Fruit fly (Drosophila melanogaster) Kc167 (cell line): ENCODE measurements around the gene CG14710.

Experiments
- Myc ChIP-seq: fragments of >200 bp; optimal IDR thresholded peaks from 2 replicates; lab custom pipeline; 2017; ENCODE audit warnings: missing external identifiers
- Sin3A ChIP-seq: fragments of >200 bp; optimal IDR thresholded peaks from 2 replicates; lab custom pipeline; 2018; ENCODE audit warnings: missing external identifiers
- h ChIP-seq: fragments of >200 bp; optimal IDR thresholded peaks from 3 replicates; lab custom pipeline; 2018; ENCODE audit warnings: missing external identifiers
- insv ChIP-seq: fragments of >200 bp; optimal IDR thresholded peaks from 3 replicates; lab custom pipeline; 2018; ENCODE audit warnings: missing external identifiers
- psq ChIP-seq: fragments of >200 bp; optimal IDR thresholded peaks from 2 replicates; lab custom pipeline; 2017; ENCODE audit warnings: missing external identifiers
- ttk ChIP-seq: sonication (Bioruptor generic); optimal IDR thresholded peaks from 2 replicates; lab custom pipeline; 2017; ENCODE audit warnings: missing external identifiers

CG14710 gene

dm6 chr3R:11628416-11629041 is 8.6 kb downstream of the CG14710 start, which contains the start of gene CG14712:
Gene CG14712 (plus strand): TSS chr3R:11628759.
- TF ChIP-seq insv (no peak), psq (lab: Kevin White, UChicago) (no peak)

dm6 chr3R:11637586-11637985 is 17.7 kb downstream of the CG14710 start:
- TF ChIP-seq Sin3A (lab: Kevin White, UChicago) (no peak), ttk (lab: Kevin White, UChicago) (no peak), h (lab: Kevin White, UChicago) (no peak), insv (no peak), psq (lab: Kevin White, UChicago) (no peak), Myc (lab: Kevin White, UChicago) (no peak)

- TF ChIP-seq insv (no peak), psq (lab: Kevin White, UChicago) (no peak), h (lab: Kevin White, UChicago) (no peak), Myc (lab: Kevin White, UChicago) (no peak), Sin3A (lab: Kevin White, UChicago) (no peak), ttk (lab: Kevin White, UChicago) (no peak)
Observed at dm6 chr3R:11639946-11640588, 20.2 kb downstream of the CG14710 start.

DNA sequence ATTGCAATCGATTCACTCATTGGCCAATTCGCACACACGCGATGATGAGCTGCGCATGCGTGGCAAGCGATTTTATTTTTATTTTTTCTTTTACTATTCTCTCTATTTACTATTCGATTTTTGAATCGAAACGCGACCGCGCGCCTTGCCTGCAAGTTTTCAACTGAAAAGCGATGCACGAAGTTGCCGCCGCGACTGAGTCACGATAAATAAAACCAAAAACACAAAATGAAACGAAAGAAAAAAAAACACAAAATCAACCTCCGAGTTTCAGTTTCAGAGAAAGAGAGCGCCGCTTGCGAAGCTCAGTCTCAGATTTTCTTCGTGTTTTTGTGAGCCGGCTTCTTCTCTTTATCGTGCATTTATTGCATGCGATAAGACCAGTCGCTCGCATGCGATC is 26.9 kb downstream of the CG14710 start:
- no peak for TF ChIP-seq ttk (lab: Kevin White, UChicago)
- no peak for TF ChIP-seq Myc (lab: Kevin White, UChicago)
- no peak for TF ChIP-seq h (lab: Kevin White, UChicago)
- TF ChIP-seq Sin3A (lab: Kevin White, UChicago): no peak
- no peak for TF ChIP-seq insv
- TF ChIP-seq psq (lab: Kevin White, UChicago): no peak

dm6 chr3R:11648356-11649355 is 28.8 kb downstream of the CG14710 start:
- TF ChIP-seq ttk (lab: Kevin White, UChicago) (no peak), Sin3A (lab: Kevin White, UChicago) (no peak), h (lab: Kevin White, UChicago) (no peak), insv (no peak), psq (lab: Kevin White, UChicago) (no peak), Myc (lab: Kevin White, UChicago) (no peak)

- TF ChIP-seq insv (no peak), Myc (lab: Kevin White, UChicago) (no peak), ttk (lab: Kevin White, UChicago) (no peak), h (lab: Kevin White, UChicago) (no peak), Sin3A (lab: Kevin White, UChicago) (no peak), psq (lab: Kevin White, UChicago) (no peak)
Observed at dm6 chr3R:11649449-11649848, 29.6 kb downstream of the CG14710 start.

DNA sequence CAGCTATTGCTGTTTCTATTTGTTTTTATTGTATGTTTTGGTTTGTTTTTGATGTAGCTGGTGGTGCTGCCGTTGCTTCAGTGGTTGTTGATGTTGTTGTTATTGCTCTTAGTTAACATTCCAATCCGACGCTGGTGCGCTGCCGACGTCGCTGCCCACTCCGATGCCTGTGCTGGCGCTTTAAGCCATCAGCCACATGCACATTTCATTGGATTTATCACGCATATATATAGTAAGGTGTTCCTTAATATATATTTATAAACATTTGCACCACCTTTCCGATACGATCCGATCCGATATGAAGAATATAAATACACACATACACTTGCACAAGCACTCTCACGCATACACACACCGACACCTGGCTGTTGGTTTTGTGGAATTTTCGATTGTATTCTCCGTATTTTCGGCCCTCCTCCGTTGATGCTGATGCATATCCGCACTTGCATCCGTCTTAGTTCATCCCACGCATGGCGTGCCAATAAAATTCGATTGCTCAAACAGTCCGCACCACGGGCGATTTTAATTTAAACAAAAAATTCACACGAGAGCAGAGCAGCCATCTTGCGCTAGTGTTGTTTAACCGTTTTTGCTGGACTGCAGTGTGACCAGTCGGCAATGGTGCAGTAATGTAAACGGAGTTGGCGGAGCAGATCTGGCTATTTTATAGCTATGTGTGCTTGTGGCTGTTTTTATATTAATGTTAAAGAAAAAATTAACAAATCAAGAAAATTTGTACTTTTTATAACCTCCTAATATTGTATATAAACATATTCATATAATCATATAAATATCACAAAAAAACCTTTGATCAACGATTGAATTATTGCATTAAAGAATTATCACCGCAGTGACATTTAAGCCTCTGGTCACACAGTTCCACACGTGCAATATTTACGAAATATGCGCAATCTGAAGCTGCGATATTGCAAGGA is 30.5 kb downstream of the CG14710 start, which contains the start of the genes Csk and Elp1:
TSS of gene Csk (minus strand) at position 602 of the 935 bp plus-strand sequence.
TSS of gene Elp1 (plus strand) at position 867 of the 935 bp plus-strand sequence.
- TF ChIP-seq ttk (lab: Kevin White, UChicago): no peak

DNA sequence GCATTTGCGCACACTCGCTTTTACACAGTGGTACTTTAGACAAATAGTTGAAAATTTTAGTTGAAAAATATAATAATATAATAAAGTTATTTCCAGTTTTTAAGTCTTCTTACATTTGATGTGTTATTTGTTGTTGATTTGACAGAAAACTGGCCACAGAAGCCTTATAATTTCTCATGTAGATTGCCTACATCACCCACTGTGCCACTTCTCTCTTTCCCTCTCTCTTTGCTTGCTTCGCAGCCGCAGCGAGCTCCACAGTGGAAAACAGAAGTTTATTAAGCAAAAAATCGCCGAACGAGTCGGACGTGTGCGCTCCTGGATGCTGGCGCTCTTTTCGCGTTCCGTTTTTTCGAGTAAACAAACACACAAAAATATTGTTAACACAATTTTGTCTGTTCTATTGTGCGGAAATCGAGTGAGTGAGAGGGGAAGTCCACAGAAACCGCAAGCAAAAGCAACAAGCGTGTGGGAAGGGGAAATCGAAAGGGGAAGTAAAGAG is 36.0 kb downstream of the CG14710 start, which contains the start of gene CG42327:
TSS of gene CG42327 (plus strand) at position 277 of the 502 bp plus-strand sequence.
- no peak for TF ChIP-seq Myc (lab: Kevin White, UChicago)
- no peak for TF ChIP-seq Sin3A (lab: Kevin White, UChicago)
- TF ChIP-seq h (lab: Kevin White, UChicago): no peak
- no peak for TF ChIP-seq psq (lab: Kevin White, UChicago)
- TF ChIP-seq insv: no peak
- TF ChIP-seq ttk (lab: Kevin White, UChicago): no peak

DNA sequence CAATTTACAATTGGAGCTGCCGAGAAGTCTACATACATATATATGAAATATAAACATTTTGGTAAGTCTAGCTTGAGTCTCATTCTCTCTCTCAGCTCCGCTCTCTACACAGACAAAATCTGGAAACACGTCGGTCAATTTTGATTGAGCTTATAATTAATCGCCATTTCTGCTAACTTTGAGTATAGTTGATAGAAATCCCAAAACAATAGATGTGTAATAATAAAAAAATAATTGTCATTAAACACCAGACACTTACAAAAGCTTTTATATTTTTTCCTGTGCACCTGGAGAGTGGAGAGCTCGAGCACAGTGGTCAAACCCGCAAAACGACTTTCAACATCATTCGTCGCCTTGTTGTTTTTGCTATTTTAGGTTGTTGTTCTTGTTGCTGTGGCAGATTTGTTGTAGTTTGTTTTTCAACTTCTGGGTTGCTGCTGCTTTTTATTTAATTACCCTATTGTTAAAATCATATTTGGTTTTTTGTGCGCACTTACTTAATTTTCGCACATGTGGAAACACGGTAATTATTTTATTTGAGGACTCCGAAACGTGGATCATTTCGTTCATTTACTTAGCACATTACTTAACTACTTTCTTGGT is 36.8 kb downstream of the CG14710 start:
- TF ChIP-seq h (lab: Kevin White, UChicago) (no peak), ttk (lab: Kevin White, UChicago) (no peak), Sin3A (lab: Kevin White, UChicago) (no peak), insv (no peak), Myc (lab: Kevin White, UChicago) (no peak), psq (lab: Kevin White, UChicago) (no peak)

DNA sequence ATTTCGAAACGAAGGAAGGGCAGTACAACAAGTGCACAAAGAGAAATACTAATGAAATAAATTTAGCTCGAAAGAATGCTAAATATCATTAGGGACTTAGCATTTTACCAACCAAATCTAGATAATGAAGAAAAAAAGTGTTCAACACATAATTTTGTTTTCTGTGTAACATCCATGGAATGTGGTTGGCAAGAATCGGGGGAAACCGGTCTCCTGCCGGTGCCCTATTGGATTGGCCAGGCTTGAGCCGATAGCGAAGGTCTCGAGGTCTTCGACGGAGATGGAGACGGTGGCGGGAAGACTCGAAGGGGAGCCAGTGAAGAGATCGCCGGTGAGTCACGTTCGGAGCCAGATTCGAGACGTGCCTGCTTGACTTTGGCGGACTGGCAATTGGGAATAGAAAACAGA is 37.9 kb downstream of the CG14710 start:
- no peak for TF ChIP-seq psq (lab: Kevin White, UChicago)
